Worm (Caenorhabditis elegans): ENCODE measurements around the gene T05E12.9.

T05E12.9 gene

DNA sequence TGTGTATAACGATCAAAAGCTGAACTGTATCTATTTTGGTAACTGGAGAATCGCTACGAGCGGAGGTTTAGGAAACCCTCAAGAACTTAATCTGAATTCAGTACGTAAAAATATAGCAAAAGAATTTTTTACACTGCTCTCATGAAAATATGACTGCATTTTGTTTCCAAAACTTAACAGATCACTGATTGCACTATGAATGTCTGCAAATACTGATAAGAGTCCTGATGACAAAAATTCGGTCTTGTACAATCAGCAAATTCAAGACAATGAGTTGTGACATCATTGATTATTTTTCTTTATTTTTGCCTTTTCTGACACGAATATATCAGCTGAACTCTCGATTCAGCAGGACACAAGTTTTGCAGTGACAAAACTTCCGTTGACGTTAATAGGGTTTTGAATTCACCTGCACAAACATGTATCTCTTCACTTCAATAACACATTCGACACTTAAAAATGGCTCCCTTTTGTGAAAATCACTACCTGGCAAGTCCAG, 7.4 kb upstream of the T05E12.9 start, which contains the start of gene srh-237:
srh-237 (plus strand) TSS at position 449 of the 499 bp plus-strand sequence.
- TF ChIP-seq lin-13 (GFP tag; optimal IDR thresholded peaks at IDR 0.05) (no peak), T20F7.1 (GFP tag; optimal IDR thresholded peaks at IDR 0.05) (no peak), F10B5.3 (tag; optimal IDR thresholded peaks at IDR 0.05) (no peak), hmg-1.1 (GFP tag; IDR thresholded peaks at IDR 0.05) (no peak), nhr-6 (tag; optimal IDR thresholded peaks at IDR 0.05) (no peak), ztf-7 (tag; optimal IDR thresholded peaks at IDR 0.05) (no peak), lin-15B (tag; optimal IDR thresholded peaks at IDR 0.05) (no peak), vab-7 (GFP tag; IDR thresholded peaks at IDR 0.05) (no peak), nhr-48 (tag; optimal IDR thresholded peaks at IDR 0.05) (no peak), lin-29 (GFP tag; IDR thresholded peaks at IDR 0.05) (no peak), jun-1 (tag; optimal IDR thresholded peaks at IDR 0.05) (no peak), ces-1 (GFP tag; optimal IDR thresholded peaks at IDR 0.05) (no peak), Y5F2A.4 (GFP tag; optimal IDR thresholded peaks at IDR 0.05) (no peak), skn-1 (tag; optimal IDR thresholded peaks at IDR 0.05) (no peak), F49E8.2 (tag; optimal IDR thresholded peaks at IDR 0.05; ENCODE audit: borderline replicate concordance) (no peak), php-3 (GFP tag; IDR thresholded peaks at IDR 0.05) (0 out of 2 replicates have a peak, but pooled peaks have one; percentile 20), R02D3.7 (tag; optimal IDR thresholded peaks at IDR 0.05) (no peak), ceh-28 (tag; optimal IDR thresholded peaks at IDR 0.05) (no peak), mdl-1 (tag; optimal IDR thresholded peaks at IDR 0.05) (no peak), zip-11 (GFP tag; IDR thresholded peaks at IDR 0.05) (no peak), dmd-6 (GFP tag; IDR thresholded peaks at IDR 0.05) (peak; percentile 86), nhr-77 (tag; optimal IDR thresholded peaks at IDR 0.05) (peak; percentile 3), unc-62 (GFP tag; optimal IDR thresholded peaks at IDR 0.05 in 1 of 2) (peak in 1 of 2 experiments; percentile 24), unc-62 (tag; optimal IDR thresholded peaks at IDR 0.05) (no peak), madf-5 (GFP tag; IDR thresholded peaks at IDR 0.05) (no peak), tra-1 (GFP tag; IDR thresholded peaks at IDR 0.05) (no peak), pqm-1 (tag; optimal IDR thresholded peaks at IDR 0.05) (peak; percentile 58), pha-4 (GFP tag; IDR thresholded peaks at IDR 0.05) (no peak), pha-4 (tag; optimal IDR thresholded peaks at IDR 0.05) (no peak), daf-16 (GFP tag; optimal IDR thresholded peaks at IDR 0.05) (no peak), daf-16 (tag; optimal IDR thresholded peaks at IDR 0.05) (peak; percentile 42), hif-1 (tag; optimal IDR thresholded peaks at IDR 0.05) (no peak), nhr-28 (tag; optimal IDR thresholded peaks at IDR 0.05) (peak; percentile 19), egl-27 (tag; optimal IDR thresholded peaks at IDR 0.05) (no peak), lim-7 (GFP tag; IDR thresholded peaks at IDR 0.05) (no peak), zfp-3 (GFP tag; conservative IDR thresholded peaks at IDR 0.05) (no peak), dmd-8 (GFP tag; IDR thresholded peaks at IDR 0.05) (no peak), nhr-102 (tag; optimal IDR thresholded peaks at IDR 0.05) (no peak), dve-1 (tag; optimal IDR thresholded peaks at IDR 0.05; ENCODE audit: insufficient read depth) (no peak), snpc-1.2 (GFP tag; IDR thresholded peaks at IDR 0.05) (no peak), ceh-20 (GFP tag; IDR thresholded peaks at IDR 0.05) (no peak), mxl-2 (GFP tag; conservative IDR thresholded peaks at IDR 0.05) (no peak), lin-1 (GFP tag; IDR thresholded peaks at IDR 0.05) (no peak), aha-1 (tag) (peak; percentile 64), mes-2 (tag; optimal IDR thresholded peaks at IDR 0.05; ENCODE audit: poor library complexity, severe bottlenecking) (no peak), lin-38 (GFP tag; IDR thresholded peaks at IDR 0.05) (no peak), nhr-25 (tag; optimal IDR thresholded peaks at IDR 0.05; ENCODE audit: borderline replicate concordance, insufficient read depth) (no peak), mxl-3 (GFP tag; optimal IDR thresholded peaks at IDR 0.05) (peak; percentile 4), hlh-11 (tag; optimal IDR thresholded peaks at IDR 0.05) (peak; percentile 60), nhr-10 (tag; optimal IDR thresholded peaks at IDR 0.05) (no peak), set-16 (GFP tag; IDR thresholded peaks at IDR 0.05) (no peak), ceh-32 (tag; optimal IDR thresholded peaks at IDR 0.05; ENCODE audit: poor library complexity) (no peak)

Data from whole organism, L4 larva.